Worm (Caenorhabditis elegans): ENCODE data around the gene kbp-4.

- no peak for TF ChIP-seq nhr-11 (tag; optimal IDR thresholded peaks at IDR 0.05)
- TF ChIP-seq pha-4 (tag; optimal IDR thresholded peaks at IDR 0.05), result no peak
- no peak for TF ChIP-seq F13H6.1 (tag; optimal IDR thresholded peaks at IDR 0.05)
- no peak for TF ChIP-seq ceh-14 (tag; optimal IDR thresholded peaks at IDR 0.05)
- peak; percentile 35 for TF ChIP-seq mec-3 (tag; optimal IDR thresholded peaks at IDR 0.05; ENCODE audit: borderline replicate concordance)
- no peak for TF ChIP-seq ama-1 (optimal IDR thresholded peaks at IDR 0.05)
- TF ChIP-seq lin-11 (tag; optimal IDR thresholded peaks at IDR 0.05), result no peak
- no peak for TF ChIP-seq madf-2 (tag; optimal IDR thresholded peaks at IDR 0.05)
- no peak for TF ChIP-seq unc-86 (tag; optimal IDR thresholded peaks at IDR 0.05)
- no peak for TF ChIP-seq hlh-6 (tag; optimal IDR thresholded peaks at IDR 0.05)
- no peak for TF ChIP-seq ceh-30 (tag; optimal IDR thresholded peaks at IDR 0.05)
These were observed 28.8 kb upstream of the kbp-4 start for ce11 chrIII:1051877-1052276.
